Worm (Caenorhabditis elegans) whole organism, L4/young adult: ENCODE measurements around the gene C06B3.1.

ENCODE experiments used
- dao-5 ChIP-seq: sonication (generic microtip); optimal IDR thresholded peaks from 2 replicates; lab custom pipeline; 2016; ENCODE audit warnings: missing genotype, missing genetic modification characterization, moderate library complexity, missing compliant biosample characterization
- him-1 ChIP-seq: sonication (generic microtip); optimal IDR thresholded peaks from 2 replicates; lab custom pipeline; 2016; ENCODE audit warnings: missing genotype, missing genetic modification reagents, missing genetic modification characterization, missing compliant biosample characterization

DNA sequence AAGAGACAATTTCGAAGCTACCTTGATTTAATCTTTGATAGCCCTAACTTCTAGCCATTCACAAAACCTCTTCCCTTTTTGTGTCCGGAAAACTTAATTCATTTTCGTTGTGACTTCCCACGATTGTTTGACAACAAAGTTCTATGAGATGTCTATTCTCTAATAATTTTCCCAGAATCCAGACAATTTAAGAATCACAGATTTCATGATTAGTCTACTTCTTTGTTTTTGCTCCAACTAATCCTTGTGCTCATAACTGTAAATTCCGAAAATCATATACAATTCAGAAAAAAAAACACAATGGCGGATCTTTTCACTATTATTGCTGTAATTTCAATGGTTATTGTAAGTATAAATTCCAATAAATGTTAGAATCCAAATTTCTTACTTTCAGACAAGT lies 40.1 kb upstream of the C06B3.1 start, which contains the start of gene srx-137:
- TF ChIP-seq him-1 (tag; lab: Kevin White, UChicago) (no peak), dao-5 (no peak)
